Fruit fly (Drosophila melanogaster) whole organism, embryonic: Measurements from ENCODE around the gene JMJD5.

Experiments
- Asciz ChIP-seq: fragments of 200-800 bp; sonication (Bioruptor generic); optimal IDR thresholded peaks from 2 replicates; lab custom pipeline; 2017; ENCODE audit warnings: missing biosample characterization, mild to moderate bottlenecking, missing genetic modification characterization, missing genetic modification reagents
- B-H1 ChIP-seq: fragments of 200-800 bp; sonication (Bioruptor generic); IDR thresholded peaks from 3 replicates; pipeline ENCODE4 v1.3.6; 2022; ENCODE audit warnings: missing biosample characterization, missing genetic modification characterization
- CG11085 ChIP-seq: fragments of 200-800 bp; sonication (Bioruptor generic); IDR thresholded peaks from 2 replicates; pipeline ENCODE4 v1.3.6; 2022; ENCODE audit warnings: missing biosample characterization, missing genetic modification characterization
- CG12071 ChIP-seq: fragments of 200-800 bp; sonication (Bioruptor generic); optimal IDR thresholded peaks from 3 replicates; lab custom pipeline; 2018; ENCODE audit warnings: missing biosample characterization, mild to moderate bottlenecking, missing genetic modification characterization
- CG12155 ChIP-seq: fragments of 200-800 bp; sonication (Bioruptor generic); optimal IDR thresholded peaks from 3 replicates; lab custom pipeline; 2016; ENCODE audit warnings: missing biosample characterization, missing genetic modification characterization
- CG12391 ChIP-seq: fragments of 200-800 bp; sonication (Bioruptor generic); optimal IDR thresholded peaks from 3 replicates; lab custom pipeline; 2018; ENCODE audit warnings: missing biosample characterization, mild to moderate bottlenecking, missing genetic modification characterization, moderate library complexity
- CG13775 ChIP-seq: fragments of 200-800 bp; sonication (Bioruptor generic); optimal IDR thresholded peaks from 3 replicates; lab custom pipeline; 2017; ENCODE audit warnings: missing biosample characterization, mild to moderate bottlenecking, missing genetic modification characterization
- CG15011 ChIP-seq: fragments of 200-800 bp; sonication (Bioruptor generic); optimal IDR thresholded peaks from 3 replicates; lab custom pipeline; 2018; ENCODE audit warnings: missing biosample characterization, mild to moderate bottlenecking, missing genetic modification characterization
- CG15479 ChIP-seq: fragments of 200-800 bp; sonication (Bioruptor generic); optimal IDR thresholded peaks from 3 replicates; lab custom pipeline; 2019; ENCODE audit warnings: missing biosample characterization, mild to moderate bottlenecking, missing genetic modification characterization, moderate library complexity
- CG18599 ChIP-seq: fragments of 200-800 bp; sonication (Bioruptor generic); optimal IDR thresholded peaks from 3 replicates; lab custom pipeline; 2017; ENCODE audit warnings: missing biosample characterization, missing genetic modification characterization, mild to moderate bottlenecking, moderate library complexity, missing genetic modification reagents
- CG3065 ChIP-seq: fragments of 200-800 bp; sonication (Bioruptor generic); optimal IDR thresholded peaks from 2 replicates; lab custom pipeline; 2016; ENCODE audit warnings: missing biosample characterization, missing genetic modification characterization
- CG31441 ChIP-seq: fragments of 200-800 bp; sonication (Bioruptor generic); IDR thresholded peaks from 2 replicates; pipeline ENCODE4 v1.3.6; 2022; ENCODE audit warnings: missing biosample characterization, missing genetic modification characterization
- CG34224 ChIP-seq: fragments of 200-800 bp; sonication (Bioruptor generic); IDR thresholded peaks from 3 replicates; pipeline ENCODE4 v1.3.6; 2022; ENCODE audit warnings: missing biosample characterization, missing genetic modification characterization; ENCODE audit not compliant: partially characterized antibody
- CG4820 ChIP-seq: fragments of 200-800 bp; sonication (Bioruptor generic); optimal IDR thresholded peaks from 3 replicates; lab custom pipeline; 2016; ENCODE audit warnings: missing biosample characterization, missing genetic modification characterization
- CG5180 ChIP-seq: fragments of 200-800 bp; sonication (Bioruptor generic); optimal IDR thresholded peaks from 3 replicates; lab custom pipeline; 2017; ENCODE audit warnings: missing biosample characterization, missing genetic modification characterization, mild to moderate bottlenecking, moderate library complexity, missing genetic modification reagents
- CG6272 ChIP-seq: fragments of 200-800 bp; sonication (Bioruptor generic); IDR thresholded peaks from 2 replicates; pipeline ENCODE4 v1.3.6; 2022; ENCODE audit warnings: missing biosample characterization, missing genetic modification characterization
- CG7357 ChIP-seq: fragments of 200-800 bp; sonication (Bioruptor generic); IDR thresholded peaks from 3 replicates; pipeline ENCODE4 v1.3.6; 2022; ENCODE audit warnings: missing biosample characterization, missing genetic modification characterization
- CG7786 ChIP-seq: fragments of 200-800 bp; sonication (Bioruptor generic); optimal IDR thresholded peaks from 2 replicates; lab custom pipeline; 2016; ENCODE audit warnings: missing biosample characterization, missing genetic modification characterization
- CG8765 ChIP-seq: fragments of 200-800 bp; sonication (Bioruptor generic); IDR thresholded peaks from 2 replicates; pipeline ENCODE4 v1.3.6; 2022; ENCODE audit warnings: missing biosample characterization, missing genetic modification characterization
- Camta ChIP-seq: fragments of 200-800 bp; sonication (Bioruptor generic); optimal IDR thresholded peaks from 2 replicates; lab custom pipeline; 2016; ENCODE audit warnings: missing biosample characterization, missing genetic modification characterization
- CrebB ChIP-seq: fragments of 200-800 bp; sonication (Bioruptor generic); optimal IDR thresholded peaks from 3 replicates; lab custom pipeline; 2018; ENCODE audit warnings: missing biosample characterization, mild to moderate bottlenecking, missing genetic modification characterization
- Deaf1 ChIP-seq: fragments of 200-800 bp; optimal IDR thresholded peaks from 3 replicates; lab custom pipeline; 2019; ENCODE audit warnings: missing biosample characterization, mild to moderate bottlenecking, missing genetic modification characterization, moderate library complexity
- Dfd ChIP-seq, 2 experiments: fragments of >200 bp; optimal IDR thresholded peaks; 2 replicates each; lab custom pipeline; 2017; ENCODE audit warnings: missing biosample characterization in 2 of 2, missing genetic modification characterization in 2 of 2
- Dll ChIP-seq: fragments of 200-800 bp; sonication (Bioruptor generic); IDR thresholded peaks from 4 replicates; pipeline ENCODE4 v1.3.6; 2022; ENCODE audit warnings: missing biosample characterization, missing genetic modification characterization; ENCODE audit not compliant: partially characterized antibody
- Doc3 ChIP-seq: fragments of 200-800 bp; sonication (Bioruptor generic); IDR thresholded peaks from 3 replicates; pipeline ENCODE4 v1.3.6; 2022; ENCODE audit warnings: missing biosample characterization, missing genetic modification characterization; ENCODE audit not compliant: partially characterized antibody
- Dp ChIP-seq: fragments of 200-800 bp; sonication (Bioruptor generic); optimal IDR thresholded peaks from 2 replicates; lab custom pipeline; 2018; ENCODE audit warnings: missing biosample characterization, mild to moderate bottlenecking, missing genetic modification characterization, moderate library complexity
- Eip74EF ChIP-seq, 2 experiments: fragments of 200-800 bp in 1 of 2; fragments of >200 bp in 1 of 2; sonication (Bioruptor generic) in 1 of 2; optimal IDR thresholded peaks; 2 replicates each; lab custom pipeline; 2017 to 2019; ENCODE audit warnings: missing biosample characterization in 2 of 2, missing genetic modification characterization in 2 of 2, mild to moderate bottlenecking in 1 of 2, moderate library complexity in 1 of 2
- HLHmδ ChIP-seq: fragments of 200-800 bp; sonication (Bioruptor generic); optimal IDR thresholded peaks from 2 replicates; lab custom pipeline; 2018; ENCODE audit warnings: missing biosample characterization, mild to moderate bottlenecking, missing genetic modification characterization, moderate library complexity
- Hmr ChIP-seq: fragments of 200-800 bp; sonication (Bioruptor generic); optimal IDR thresholded peaks from 3 replicates; lab custom pipeline; 2017; ENCODE audit warnings: mild to moderate bottlenecking, missing biosample characterization, missing genetic modification reagents, missing genetic modification characterization
- MESR4 ChIP-seq: fragments of 200-800 bp; sonication (Bioruptor generic); optimal IDR thresholded peaks from 2 replicates; lab custom pipeline; 2018; ENCODE audit warnings: missing biosample characterization, mild to moderate bottlenecking, missing genetic modification characterization, moderate library complexity
- MTF-1 ChIP-seq: fragments of 200-800 bp; sonication (Bioruptor generic); optimal IDR thresholded peaks from 2 replicates; lab custom pipeline; 2018; ENCODE audit warnings: missing biosample characterization, mild to moderate bottlenecking, missing genetic modification characterization, borderline replicate concordance
- Ravus ChIP-seq: fragments of 200-800 bp; sonication (Bioruptor generic); IDR thresholded peaks from 2 replicates; pipeline ENCODE4 v1.3.6; 2022; ENCODE audit warnings: missing biosample characterization, missing genetic modification characterization
- Sry-δ ChIP-seq: fragments of 200-800 bp; sonication (Bioruptor generic); optimal IDR thresholded peaks from 2 replicates; lab custom pipeline; 2016; ENCODE audit warnings: missing biosample characterization, missing genetic modification characterization
- Xrp1 ChIP-seq: fragments of 200-800 bp; sonication (Bioruptor generic); IDR thresholded peaks from 2 replicates; pipeline ENCODE4 v1.3.6; 2022; ENCODE audit warnings: missing biosample characterization, missing genetic modification characterization
- ac ChIP-seq: fragments of 200-800 bp; sonication (Bioruptor generic); optimal IDR thresholded peaks from 3 replicates; lab custom pipeline; 2017; ENCODE audit warnings: missing biosample characterization, mild to moderate bottlenecking, missing genetic modification characterization
- ash1 ChIP-seq: fragments of 200-800 bp; sonication (Bioruptor generic); optimal IDR thresholded peaks from 2 replicates; lab custom pipeline; 2018; ENCODE audit warnings: missing biosample characterization, mild to moderate bottlenecking, missing genetic modification characterization
- btn ChIP-seq: fragments of 200-800 bp; sonication (Bioruptor generic); optimal IDR thresholded peaks from 2 replicates; lab custom pipeline; 2016; ENCODE audit warnings: missing biosample characterization, missing genetic modification characterization
- cato ChIP-seq: fragments of 200-800 bp; sonication (Bioruptor generic); optimal IDR thresholded peaks from 2 replicates; lab custom pipeline; 2016; ENCODE audit warnings: missing biosample characterization, missing genetic modification characterization, borderline replicate concordance
- chn ChIP-seq: fragments of 200-800 bp; sonication (Bioruptor generic); optimal IDR thresholded peaks from 2 replicates; lab custom pipeline; 2016; ENCODE audit warnings: missing biosample characterization, missing genetic modification characterization
- dysf ChIP-seq: fragments of 200-800 bp; sonication (Bioruptor generic); IDR thresholded peaks from 3 replicates; pipeline ENCODE4 v1.3.6; 2022; ENCODE audit warnings: missing biosample characterization, missing genetic modification characterization
- fd96Cb ChIP-seq: fragments of 200-800 bp; sonication (Bioruptor generic); optimal IDR thresholded peaks from 2 replicates; lab custom pipeline; 2018; ENCODE audit warnings: missing biosample characterization, mild to moderate bottlenecking, missing genetic modification characterization, moderate library complexity
- gce ChIP-seq: fragments of 200-800 bp; sonication (Bioruptor generic); IDR thresholded peaks from 3 replicates; pipeline ENCODE4 v1.3.6; 2022; ENCODE audit warnings: missing biosample characterization, missing genetic modification characterization
- hbn ChIP-seq: fragments of 200-800 bp; sonication (Bioruptor generic); IDR thresholded peaks from 2 replicates; pipeline ENCODE4 v1.3.6; 2022; ENCODE audit warnings: missing biosample characterization, missing genetic modification characterization; ENCODE audit not compliant: partially characterized antibody
- hth ChIP-seq: fragments of >200 bp; optimal IDR thresholded peaks from 2 replicates; lab custom pipeline; 2017; ENCODE audit warnings: inconsistent platforms
- lbe ChIP-seq: fragments of 200-800 bp; sonication (Bioruptor generic); optimal IDR thresholded peaks from 2 replicates; lab custom pipeline; 2016; ENCODE audit warnings: missing biosample characterization, mild to moderate bottlenecking, missing genetic modification characterization
- mirr ChIP-seq: fragments of 200-800 bp; sonication (Bioruptor generic); optimal IDR thresholded peaks from 3 replicates; lab custom pipeline; 2018; ENCODE audit warnings: missing biosample characterization, mild to moderate bottlenecking, missing genetic modification characterization
- repo ChIP-seq: fragments of 200-800 bp; sonication (Bioruptor generic); optimal IDR thresholded peaks from 2 replicates; lab custom pipeline; 2016; ENCODE audit warnings: missing biosample characterization, missing genetic modification characterization
- sim ChIP-seq: fragments of 200-800 bp; sonication (Bioruptor generic); IDR thresholded peaks from 2 replicates; pipeline ENCODE4 v1.3.6; 2022; ENCODE audit warnings: missing biosample characterization, missing genetic modification characterization
- twi ChIP-seq: fragments of 200-800 bp; optimal IDR thresholded peaks from 2 replicates; lab custom pipeline; 2019; ENCODE audit warnings: missing biosample characterization, mild to moderate bottlenecking, missing genetic modification characterization, moderate library complexity
- zfh1 ChIP-seq: fragments of 200-800 bp; sonication (Bioruptor generic); IDR thresholded peaks from 3 replicates; pipeline ENCODE4 v1.3.6; 2022; ENCODE audit warnings: missing biosample characterization, missing genetic modification characterization

The JMJD5 gene

dm6 chr3L:821951-822350 is 19.2 kb downstream of the JMJD5 start (continued):
- TF ChIP-seq Eip74EF (GFP tag; optimal IDR thresholded peaks at IDR 0.05; lab: Kevin White, UChicago) (peak in 1 of 2 experiments; percentile 78), CG15011 (GFP tag; lab: Kevin White, UChicago) (peak; percentile 47), MTF-1 (GFP tag; lab: Kevin White, UChicago) (no peak), MESR4 (GFP tag; lab: Kevin White, UChicago) (no peak), CG13775 (GFP tag; lab: Kevin White, UChicago) (peak; percentile 2), Sry-δ (GFP tag; lab: Kevin White, UChicago) (no peak), CG7357 (peak; percentile 42; the same call in 1 of the 3 replicates), CG6272 (GFP tag; lab: Robert Waterston, UW) (0 out of 2 replicates have a peak, but pooled peaks have one; percentile 23), btn (no peak), CG4820 (GFP tag; lab: Kevin White, UChicago) (peak; percentile 82), CG31441 (GFP tag; lab: Robert Waterston, UW) (peak; percentile 85), CG34224 (GFP tag; lab: Robert Waterston, UW) (no peak), cato (peak; percentile 21), Doc3 (GFP tag; lab: Robert Waterston, UW) (no peak), Xrp1 (GFP tag; lab: Robert Waterston, UW) (peak; percentile 82), ash1 (no peak), Dfd (GFP tag; optimal IDR thresholded peaks at IDR 0.05; lab: Kevin White, UChicago) (no peak), dysf (GFP tag; lab: Robert Waterston, UW) (peak; percentile 84), B-H1 (GFP tag; lab: Robert Waterston, UW) (peak; percentile 10; the same call in 1 of the 3 replicates), twi (tag; lab: Kevin White, UChicago) (peak; percentile 82), sim (GFP tag; lab: Robert Waterston, UW) (peak; percentile 67), Camta (GFP tag; lab: Kevin White, UChicago) (peak; percentile 47), Hmr (GFP tag; lab: Kevin White, UChicago) (peak; percentile 54), Dll (GFP tag; lab: Robert Waterston, UW) (no peak), CG18599 (GFP tag; lab: Kevin White, UChicago) (peak; percentile 83), mirr (GFP tag; lab: Kevin White, UChicago) (no peak), lbe (GFP tag; lab: Kevin White, UChicago) (peak; percentile 41), hth (lab: Kevin White, UChicago) (no peak), CG5180 (GFP tag; lab: Kevin White, UChicago) (peak; percentile 77), fd96Cb (tag; lab: Kevin White, UChicago) (peak; percentile 83), CrebB (tag; lab: Kevin White, UChicago) (peak; percentile 18), Dp (GFP tag; lab: Kevin White, UChicago) (no peak), Ravus (GFP tag; lab: Robert Waterston, UW) (no peak; the same call in 1 of the 2 replicates), hbn (GFP tag; lab: Robert Waterston, UW) (no peak), ac (GFP tag; lab: Kevin White, UChicago) (no peak), CG8765 (GFP tag; lab: Robert Waterston, UW) (peak; percentile 15; the same call in 1 of the 2 replicates), repo (GFP tag; lab: Kevin White, UChicago) (peak; percentile 22), zfh1 (GFP tag; lab: Robert Waterston, UW) (peak; percentile 83), CG3065 (no peak), CG7786 (GFP tag; lab: Kevin White, UChicago) (no peak), CG12391 (peak; percentile 76), gce (0 out of 3 replicates have a peak, but pooled peaks have one; percentile 50), CG15479 (GFP tag; lab: Kevin White, UChicago) (no peak), Asciz (GFP tag; lab: Kevin White, UChicago) (peak; percentile 71), CG11085 (GFP tag; lab: Robert Waterston, UW) (no peak), HLHmδ (GFP tag; lab: Kevin White, UChicago) (peak; percentile 21), Deaf1 (tag; lab: Kevin White, UChicago) (peak; percentile 57), chn (GFP tag; lab: Kevin White, UChicago) (peak; percentile 32), CG12155 (GFP tag; lab: Kevin White, UChicago) (peak; percentile 14), CG12071 (GFP tag; lab: Kevin White, UChicago) (peak; percentile 67)
